Worm (Caenorhabditis elegans): ENCODE data around the gene pqn-63.

- TF ChIP-seq egl-13 (tag; optimal IDR thresholded peaks at IDR 0.05) (no peak), ceh-63 (GFP tag; optimal IDR thresholded peaks at IDR 0.05) (no peak), nhr-76 (tag; optimal IDR thresholded peaks at IDR 0.05) (no peak), nhr-28 (tag; optimal IDR thresholded peaks at IDR 0.05) (no peak), hpl-2 (GFP tag; optimal IDR thresholded peaks at IDR 0.05) (no peak), C34B4.2 (tag; optimal IDR thresholded peaks at IDR 0.05) (no peak), pqm-1 (tag; optimal IDR thresholded peaks at IDR 0.05) (no peak), tbx-2 (tag; optimal IDR thresholded peaks at IDR 0.05) (no peak), lin-15B (tag; optimal IDR thresholded peaks at IDR 0.05) (no peak), snu-23 (GFP tag; optimal IDR thresholded peaks at IDR 0.05) (no peak), fkh-4 (tag; optimal IDR thresholded peaks at IDR 0.05; ENCODE audit: borderline replicate concordance) (no peak), fkh-10 (GFP tag; optimal IDR thresholded peaks at IDR 0.05) (no peak), unc-98 (GFP tag; IDR thresholded peaks at IDR 0.05) (no peak), lsy-2 (tag; optimal IDR thresholded peaks at IDR 0.05) (no peak)
Observed at ce11 chrV:9629643-9630042, 13.8 kb downstream of the pqn-63 start, which contains the start of gene col-146.

Measured in whole organism, L1 larva.